Worm (Caenorhabditis elegans) whole organism, L1 larva: ENCODE measurements around the gene txdc-12.1.

Experiments
- aha-1 ChIP-seq: fragments of 150-350 bp; optimal IDR thresholded peaks from 2 replicates; lab custom pipeline; 2014; ENCODE audit warnings: missing biosample characterization, missing genetic modification characterization
- aly-2 ChIP-seq: fragments of 150-350 bp; optimal IDR thresholded peaks from 2 replicates; lab custom pipeline; 2014; ENCODE audit warnings: missing biosample characterization, missing genetic modification characterization
- blmp-1 ChIP-seq: fragments of 150-350 bp; optimal IDR thresholded peaks from 2 replicates; lab custom pipeline; 2014; ENCODE audit warnings: missing biosample characterization, missing genetic modification characterization
- ceh-90 ChIP-seq: sonication (generic microtip); optimal IDR thresholded peaks from 2 replicates; lab custom pipeline; 2016; ENCODE audit warnings: missing genetic modification characterization, missing compliant biosample characterization
- efl-1 ChIP-seq, 4 experiments: fragments of 150-350 bp; optimal IDR thresholded peaks in 3 of 4; peaks in 1 of 4; 1 replicate in 1 of 4; 2 replicates in 3 of 4; lab custom pipeline; 2014; ENCODE audit warnings: missing biosample characterization in 2 of 4, missing genetic modification characterization in 2 of 4, missing genetic modification reagents in 2 of 4
- egl-13 ChIP-seq: sonication (generic microtip); optimal IDR thresholded peaks from 2 replicates; lab custom pipeline; 2016; ENCODE audit warnings: missing genotype, missing genetic modification reagents, missing genetic modification characterization, missing compliant biosample characterization
- elt-2 ChIP-seq: sonication (generic microtip); optimal IDR thresholded peaks from 2 replicates; lab custom pipeline; 2016; ENCODE audit warnings: missing genetic modification characterization, mild to moderate bottlenecking, inconsistent platforms, missing compliant biosample characterization, missing genetic modification reagents
- elt-3 ChIP-seq, 6 experiments: fragments of 150-350 bp in 1 of 6; sonication (generic microtip); optimal IDR thresholded peaks; 2 replicates each; lab custom pipeline; 2017 to 2018; ENCODE audit warnings: missing biosample characterization in 6 of 6, missing genetic modification characterization in 6 of 6, inconsistent platforms in 1 of 6
- fkh-10 ChIP-seq: sonication (generic microtip); optimal IDR thresholded peaks from 2 replicates; lab custom pipeline; 2017; ENCODE audit warnings: missing biosample characterization, missing genetic modification reagents, missing genetic modification characterization
- fkh-4 ChIP-seq: sonication (generic microtip); optimal IDR thresholded peaks from 2 replicates; lab custom pipeline; 2016; ENCODE audit warnings: missing compliant biosample characterization, missing genetic modification characterization, borderline replicate concordance
- fos-1 ChIP-seq: fragments of 150-350 bp; optimal IDR thresholded peaks from 2 replicates; lab custom pipeline; 2014; ENCODE audit warnings: missing biosample characterization, missing genetic modification characterization
- grh-1 ChIP-seq: fragments of 200-800 bp; sonication (Bioruptor generic); IDR thresholded peaks from 2 replicates; pipeline ENCODE4 v1.3.6; 2022; ENCODE audit warnings: missing genetic modification reagents, missing genetic modification characterization, missing compliant biosample characterization
- hlh-4 ChIP-seq: sonication (generic microtip); optimal IDR thresholded peaks from 2 replicates; lab custom pipeline; 2016; ENCODE audit warnings: mild to moderate bottlenecking, missing genetic modification characterization, missing compliant biosample characterization
- lin-13 ChIP-seq: fragments of 150-350 bp; optimal IDR thresholded peaks from 2 replicates; lab custom pipeline; 2014; ENCODE audit warnings: missing biosample characterization, missing genetic modification reagents, missing genetic modification characterization
- lin-14 ChIP-seq: fragments of 200-800 bp; sonication (Bioruptor generic); optimal IDR thresholded peaks from 2 replicates; lab custom pipeline; 2018; ENCODE audit warnings: mild to moderate bottlenecking, missing genetic modification characterization, moderate library complexity, missing compliant biosample characterization
- lin-39 ChIP-seq: fragments of 150-350 bp; optimal IDR thresholded peaks from 2 replicates; lab custom pipeline; 2014; ENCODE audit warnings: missing biosample characterization, missing genetic modification reagents, missing genetic modification characterization
- lir-3 ChIP-seq: sonication (generic microtip); optimal IDR thresholded peaks from 2 replicates; lab custom pipeline; 2016; ENCODE audit warnings: mild to moderate bottlenecking, missing genetic modification characterization, moderate library complexity, missing compliant biosample characterization; ENCODE audit not compliant: poor library complexity
- lsy-2 ChIP-seq, 2 experiments: fragments of 150-350 bp; optimal IDR thresholded peaks; 2 replicates each; lab custom pipeline; 2014; ENCODE audit warnings: missing biosample characterization in 2 of 2, missing genetic modification characterization in 2 of 2
- mef-2 ChIP-seq: fragments of 150-350 bp; optimal IDR thresholded peaks from 2 replicates; lab custom pipeline; 2014; ENCODE audit warnings: missing biosample characterization, missing genetic modification characterization
- mep-1 ChIP-seq: fragments of 150-350 bp; optimal IDR thresholded peaks from 2 replicates; lab custom pipeline; 2014; ENCODE audit warnings: missing biosample characterization, missing genetic modification characterization
- nhr-20 ChIP-seq: sonication (generic microtip); optimal IDR thresholded peaks from 2 replicates; lab custom pipeline; 2016; ENCODE audit warnings: mild to moderate bottlenecking, missing genetic modification characterization, missing compliant biosample characterization
- nhr-28 ChIP-seq: fragments of 150-350 bp; optimal IDR thresholded peaks from 2 replicates; lab custom pipeline; 2014; ENCODE audit warnings: missing biosample characterization, missing genetic modification characterization
- nhr-71 ChIP-seq: sonication (generic microtip); optimal IDR thresholded peaks from 2 replicates; lab custom pipeline; 2016; ENCODE audit warnings: mild to moderate bottlenecking, missing genetic modification characterization, moderate library complexity, missing compliant biosample characterization
- nhr-77 ChIP-seq: fragments of 150-350 bp; optimal IDR thresholded peaks from 2 replicates; lab custom pipeline; 2014; ENCODE audit warnings: missing biosample characterization, missing genetic modification characterization
- nhr-84 ChIP-seq: sonication (generic microtip); optimal IDR thresholded peaks from 2 replicates; lab custom pipeline; 2017; ENCODE audit warnings: missing biosample characterization, missing genetic modification characterization
- nhr-85 ChIP-seq: sonication (generic microtip); peaks from one replicate; lab custom pipeline; 2016; ENCODE audit warnings: missing genetic modification characterization, inconsistent platforms, missing compliant biosample characterization
- nhr-90 ChIP-seq: sonication (generic microtip); optimal IDR thresholded peaks from 2 replicates; lab custom pipeline; 2016; ENCODE audit warnings: mild to moderate bottlenecking, missing genetic modification characterization, missing compliant biosample characterization; ENCODE audit not compliant: poor library complexity
- pag-3 ChIP-seq: sonication (generic microtip); optimal IDR thresholded peaks from 2 replicates; lab custom pipeline; 2017; ENCODE audit warnings: missing genetic modification characterization, mild to moderate bottlenecking, missing compliant biosample characterization, antibody characterized with exemption, borderline replicate concordance; ENCODE audit not compliant: insufficient read depth
- pqm-1 ChIP-seq: sonication (generic microtip); optimal IDR thresholded peaks from 3 replicates; lab custom pipeline; 2017; ENCODE audit warnings: missing biosample characterization, missing genetic modification characterization
- rnt-1 ChIP-seq: sonication (generic microtip); optimal IDR thresholded peaks from 2 replicates; lab custom pipeline; 2016; ENCODE audit warnings: mild to moderate bottlenecking, missing genetic modification characterization, moderate library complexity, missing compliant biosample characterization
- skn-1 ChIP-seq: fragments of 150-350 bp; optimal IDR thresholded peaks from 2 replicates; lab custom pipeline; 2014; ENCODE audit warnings: missing biosample characterization, missing genetic modification characterization
- snpc-4 ChIP-seq: fragments of 150-350 bp; optimal IDR thresholded peaks from 2 replicates; lab custom pipeline; 2014; ENCODE audit warnings: missing biosample characterization, missing genetic modification characterization
- snu-23 ChIP-seq: sonication (generic microtip); optimal IDR thresholded peaks from 2 replicates; lab custom pipeline; 2016; ENCODE audit warnings: missing genetic modification characterization, missing compliant biosample characterization
- sup-37 ChIP-seq: fragments of 200-800 bp; sonication (Bioruptor generic); optimal IDR thresholded peaks from 2 replicates; lab custom pipeline; 2018; ENCODE audit warnings: mild to moderate bottlenecking, missing genetic modification characterization, missing compliant biosample characterization
- tbx-2 ChIP-seq: sonication (generic microtip); optimal IDR thresholded peaks from 2 replicates; lab custom pipeline; 2016; ENCODE audit warnings: missing genetic modification characterization, missing compliant biosample characterization
- unc-30 ChIP-seq: sonication (generic microtip); optimal IDR thresholded peaks from 2 replicates; lab custom pipeline; 2017; ENCODE audit warnings: missing biosample characterization, missing genetic modification characterization
- unc-98 ChIP-seq: fragments of 200-800 bp; sonication (Bioruptor generic); IDR thresholded peaks from 2 replicates; pipeline ENCODE4 v1.3.6; 2022; ENCODE audit warnings: missing genetic modification characterization, missing compliant biosample characterization
- xbp-1 ChIP-seq: sonication (generic microtip); optimal IDR thresholded peaks from 2 replicates; lab custom pipeline; 2016; ENCODE audit warnings: missing genetic modification characterization, missing compliant biosample characterization
- ztf-4 ChIP-seq: fragments of 150-350 bp; optimal IDR thresholded peaks from 2 replicates; lab custom pipeline; 2014; ENCODE audit warnings: missing biosample characterization, missing genetic modification characterization

The txdc-12.1 gene

DNA sequence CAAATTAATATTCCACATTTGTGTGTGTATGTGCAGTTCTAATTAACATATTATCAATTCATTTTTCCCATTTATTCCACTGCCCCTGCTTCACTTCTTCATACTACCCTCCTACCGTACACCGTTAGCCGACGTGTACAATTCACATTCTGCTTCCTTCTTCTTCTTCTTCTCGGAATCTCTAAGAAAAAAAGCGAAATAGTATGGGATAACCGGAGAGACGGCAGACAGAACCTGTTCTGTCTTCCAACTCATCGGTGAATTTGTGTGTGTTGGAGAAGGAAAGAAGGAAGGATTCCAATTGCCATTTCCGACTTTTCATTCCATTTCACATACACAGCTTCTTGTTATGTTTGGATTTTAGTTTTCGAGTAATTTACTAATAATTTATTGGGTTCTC is 2.6 kb upstream of the txdc-12.1 start:
- no peak for TF ChIP-seq tbx-2 (tag; lab: Kevin White, UChicago)
- peak in 1 of 2 experiments; percentile 54 for TF ChIP-seq lsy-2 (tag; optimal IDR thresholded peaks at IDR 0.05; lab: Kevin White, UChicago)
- peak; percentile 40 for TF ChIP-seq nhr-85 (tag; lab: Kevin White, UChicago)
- peak; percentile 94 for TF ChIP-seq xbp-1
- peak; percentile 5 for TF ChIP-seq ztf-4 (tag; lab: Kevin White, UChicago)
- TF ChIP-seq efl-1 (optimal IDR thresholded peaks at IDR 0.05; lab: Kevin White, UChicago): no peak
- TF ChIP-seq efl-1 (GFP tag; optimal IDR thresholded peaks at IDR 0.05 in 1 of 2; lab: Kevin White, UChicago): peak in 1 of 2 experiments; percentile 91
- TF ChIP-seq mep-1 (tag; lab: Kevin White, UChicago): peak; percentile 14
- peak; percentile 86 for TF ChIP-seq blmp-1 (tag; lab: Kevin White, UChicago)
- no peak for TF ChIP-seq nhr-28 (tag; lab: Kevin White, UChicago)
- TF ChIP-seq nhr-90 (tag; lab: Kevin White, UChicago): peak; percentile 2
- TF ChIP-seq elt-3 (tag; optimal IDR thresholded peaks at IDR 0.05; lab: Kevin White, UChicago): peak in 3 of 6 experiments; percentile 16 to 75 (median 45)
- no peak for TF ChIP-seq nhr-71 (tag; lab: Kevin White, UChicago)
- TF ChIP-seq grh-1 (GFP tag; lab: Robert Waterston, UW): peak; percentile 83
- no peak for TF ChIP-seq fkh-4 (tag; lab: Kevin White, UChicago)
- no peak for TF ChIP-seq lin-39 (tag; lab: Kevin White, UChicago)
- peak; percentile 28 for TF ChIP-seq snu-23 (GFP tag; lab: Kevin White, UChicago)

- TF ChIP-seq blmp-1 (tag; lab: Kevin White, UChicago) (peak; percentile 96), snpc-4 (tag; lab: Kevin White, UChicago) (no peak), pag-3 (tag; lab: Kevin White, UChicago) (no peak), skn-1 (no peak), nhr-20 (tag; lab: Kevin White, UChicago) (peak; percentile 14), egl-13 (tag; lab: Kevin White, UChicago) (no peak), ceh-90 (tag; lab: Kevin White, UChicago) (no peak), nhr-85 (tag; lab: Kevin White, UChicago) (peak; percentile 87), hlh-4 (tag; lab: Kevin White, UChicago) (no peak), aha-1 (no peak), snu-23 (GFP tag; lab: Kevin White, UChicago) (peak; percentile 18), elt-3 (tag; optimal IDR thresholded peaks at IDR 0.05; lab: Kevin White, UChicago) (peak in 4 of 6 experiments; percentile 43 to 56 (median 54)), lin-13 (GFP tag; lab: Kevin White, UChicago) (no peak), sup-37 (no peak), nhr-84 (tag; lab: Kevin White, UChicago) (peak; percentile 41), grh-1 (GFP tag; lab: Robert Waterston, UW) (peak; percentile 29; the same call in 1 of the 2 replicates), lin-39 (tag; lab: Kevin White, UChicago) (no peak), lir-3 (tag; lab: Kevin White, UChicago) (no peak), nhr-71 (tag; lab: Kevin White, UChicago) (peak; percentile 33), unc-30 (tag; lab: Kevin White, UChicago) (no peak), fos-1 (tag; lab: Kevin White, UChicago) (no peak)
- TF ChIP-seq, all 84 proteins: peak for 8
These were observed 739 bp upstream of the txdc-12.1 start for ce11 chrII:12239449-12239848.

- TF ChIP-seq fkh-4 (tag; lab: Kevin White, UChicago) (no peak), nhr-77 (tag; lab: Kevin White, UChicago) (no peak), sup-37 (no peak), lin-14 (GFP tag; lab: Kevin White, UChicago) (no peak), lsy-2 (tag; optimal IDR thresholded peaks at IDR 0.05; lab: Kevin White, UChicago) (no peak), lin-39 (tag; lab: Kevin White, UChicago) (no peak), mep-1 (tag; lab: Kevin White, UChicago) (no peak), skn-1 (no peak), fkh-10 (GFP tag; lab: Kevin White, UChicago) (no peak), ztf-4 (tag; lab: Kevin White, UChicago) (no peak), rnt-1 (tag; lab: Kevin White, UChicago) (no peak), elt-2 (tag; lab: Kevin White, UChicago) (no peak), mef-2 (tag; lab: Kevin White, UChicago) (no peak), unc-98 (no peak), nhr-90 (tag; lab: Kevin White, UChicago) (no peak), efl-1 (optimal IDR thresholded peaks at IDR 0.05; lab: Kevin White, UChicago) (no peak), efl-1 (GFP tag; optimal IDR thresholded peaks at IDR 0.05 in 1 of 2; lab: Kevin White, UChicago) (no peak), elt-3 (tag; optimal IDR thresholded peaks at IDR 0.05; lab: Kevin White, UChicago) (no peak), aly-2 (no peak), pqm-1 (tag; lab: Kevin White, UChicago) (no peak)
These were observed 1.6 kb downstream of the txdc-12.1 start for ce11 chrII:12241792-12242191.
